Fruit fly (Drosophila melanogaster) whole organism, embryonic: ENCODE data around the gene Ance-2.

Experiments
- Bdp1 ChIP-seq: fragments of 200-800 bp; sonication (Bioruptor generic); optimal IDR thresholded peaks from 3 replicates; lab custom pipeline; 2016; ENCODE audit warnings: missing biosample characterization, missing genetic modification characterization
- CG11456 ChIP-seq: fragments of 200-800 bp; sonication (Bioruptor generic); IDR thresholded peaks from 3 replicates; pipeline ENCODE4 v1.3.6; 2022; ENCODE audit warnings: missing biosample characterization, missing genetic modification characterization
- CG1647 ChIP-seq: fragments of 200-800 bp; sonication (Bioruptor generic); optimal IDR thresholded peaks from 3 replicates; lab custom pipeline; 2016; ENCODE audit warnings: missing biosample characterization, missing genetic modification characterization
- CG16813 ChIP-seq: fragments of 200-800 bp; sonication (Bioruptor generic); IDR thresholded peaks from 3 replicates; pipeline ENCODE4 v1.3.6; 2022; ENCODE audit warnings: missing biosample characterization, missing genetic modification characterization; ENCODE audit not compliant: partially characterized antibody
- CG18011 ChIP-seq: fragments of 200-800 bp; sonication (Bioruptor generic); optimal IDR thresholded peaks from 2 replicates; lab custom pipeline; 2017; ENCODE audit warnings: missing biosample characterization, missing genetic modification characterization, mild to moderate bottlenecking, moderate library complexity, missing genotype
- CG18764 ChIP-seq: fragments of 200-800 bp; sonication (Bioruptor generic); optimal IDR thresholded peaks from 3 replicates; lab custom pipeline; 2016; ENCODE audit warnings: missing biosample characterization, missing genetic modification characterization
- CG3163 ChIP-seq: fragments of 200-800 bp; sonication (Bioruptor generic); optimal IDR thresholded peaks from 3 replicates; lab custom pipeline; 2016; ENCODE audit warnings: missing biosample characterization, missing genetic modification characterization
- CG3281 ChIP-seq: fragments of 200-800 bp; sonication (Bioruptor generic); optimal IDR thresholded peaks from 3 replicates; lab custom pipeline; 2017; ENCODE audit warnings: missing biosample characterization, mild to moderate bottlenecking, missing genetic modification characterization
- CG33557 ChIP-seq: fragments of 200-800 bp; sonication (Bioruptor generic); optimal IDR thresholded peaks from 2 replicates; lab custom pipeline; 2019; ENCODE audit warnings: missing biosample characterization, mild to moderate bottlenecking, missing genetic modification characterization, moderate library complexity
- CG4404 ChIP-seq: fragments of 200-800 bp; sonication (Bioruptor generic); IDR thresholded peaks from 2 replicates; pipeline ENCODE4 v1.3.6; 2022; ENCODE audit warnings: missing biosample characterization, missing genetic modification characterization
- CG6272 ChIP-seq: fragments of 200-800 bp; sonication (Bioruptor generic); IDR thresholded peaks from 2 replicates; pipeline ENCODE4 v1.3.6; 2022; ENCODE audit warnings: missing biosample characterization, missing genetic modification characterization
- CG7357 ChIP-seq: fragments of 200-800 bp; sonication (Bioruptor generic); IDR thresholded peaks from 3 replicates; pipeline ENCODE4 v1.3.6; 2022; ENCODE audit warnings: missing biosample characterization, missing genetic modification characterization
- CG7786 ChIP-seq: fragments of 200-800 bp; sonication (Bioruptor generic); optimal IDR thresholded peaks from 2 replicates; lab custom pipeline; 2016; ENCODE audit warnings: missing biosample characterization, missing genetic modification characterization
- CG8290 ChIP-seq, 3 experiments: fragments of 200-800 bp; sonication (Bioruptor generic); optimal IDR thresholded peaks; 2 replicates each; lab custom pipeline; 2016 to 2019; ENCODE audit warnings: missing biosample characterization in 3 of 3, missing genetic modification characterization in 3 of 3, mild to moderate bottlenecking in 2 of 3, moderate library complexity in 1 of 3
- CG8359 ChIP-seq: fragments of 200-800 bp; sonication (Bioruptor generic); optimal IDR thresholded peaks from 2 replicates; lab custom pipeline; 2017; ENCODE audit warnings: missing biosample characterization, mild to moderate bottlenecking, missing genetic modification characterization, borderline replicate concordance
- CG8388 ChIP-seq: fragments of 200-800 bp; sonication (Bioruptor generic); optimal IDR thresholded peaks from 2 replicates; lab custom pipeline; 2019; ENCODE audit warnings: missing biosample characterization, mild to moderate bottlenecking, missing genetic modification characterization, moderate library complexity
- CG8924 ChIP-seq: fragments of 200-800 bp; optimal IDR thresholded peaks from 3 replicates; lab custom pipeline; 2019; ENCODE audit warnings: missing biosample characterization, mild to moderate bottlenecking, missing genetic modification characterization, moderate library complexity
- CG9215 ChIP-seq: fragments of 200-800 bp; sonication (Bioruptor generic); IDR thresholded peaks from 2 replicates; pipeline ENCODE4 v1.3.6; 2022; ENCODE audit warnings: missing biosample characterization, missing genetic modification characterization
- Dfd ChIP-seq, 2 experiments: fragments of >200 bp; optimal IDR thresholded peaks; 2 replicates each; lab custom pipeline; 2017; ENCODE audit warnings: missing biosample characterization in 2 of 2, missing genetic modification characterization in 2 of 2
- Fer2 ChIP-seq: fragments of 200-800 bp; sonication (Bioruptor generic); optimal IDR thresholded peaks from 2 replicates; lab custom pipeline; 2018; ENCODE audit warnings: missing biosample characterization, mild to moderate bottlenecking, missing genetic modification characterization, moderate library complexity
- Hr78 ChIP-seq, 2 experiments: fragments of 200-800 bp in 1 of 2; fragments of >200 bp in 1 of 2; sonication (Bioruptor generic) in 1 of 2; optimal IDR thresholded peaks; 2 replicates each; lab custom pipeline; 2017 to 2019; ENCODE audit warnings: missing biosample characterization in 2 of 2, missing genetic modification characterization in 2 of 2, mild to moderate bottlenecking in 1 of 2, moderate library complexity in 1 of 2
- Jarid2 ChIP-seq: fragments of 200-800 bp; sonication (Bioruptor generic); optimal IDR thresholded peaks from 3 replicates; lab custom pipeline; 2017; ENCODE audit warnings: mild to moderate bottlenecking, missing biosample characterization, missing genetic modification reagents, missing genetic modification characterization
- NK7.1 ChIP-seq: fragments of 200-800 bp; sonication (Bioruptor generic); optimal IDR thresholded peaks from 3 replicates; lab custom pipeline; 2016; ENCODE audit warnings: missing biosample characterization, missing genetic modification characterization
- Spps ChIP-seq: fragments of 200-800 bp; sonication (Bioruptor generic); optimal IDR thresholded peaks from 2 replicates; lab custom pipeline; 2018; ENCODE audit warnings: missing biosample characterization, mild to moderate bottlenecking, missing genetic modification characterization
- Sry-β ChIP-seq: fragments of 200-800 bp; sonication (Bioruptor generic); optimal IDR thresholded peaks from 2 replicates; lab custom pipeline; 2018; ENCODE audit warnings: missing biosample characterization, mild to moderate bottlenecking, missing genetic modification characterization, moderate library complexity
- Usf ChIP-seq: fragments of 200-800 bp; sonication (Bioruptor generic); optimal IDR thresholded peaks from 2 replicates; lab custom pipeline; 2017; ENCODE audit warnings: missing genotype, missing biosample characterization, missing genetic modification characterization
- ac ChIP-seq: fragments of 200-800 bp; sonication (Bioruptor generic); optimal IDR thresholded peaks from 3 replicates; lab custom pipeline; 2017; ENCODE audit warnings: missing biosample characterization, mild to moderate bottlenecking, missing genetic modification characterization
- ash1 ChIP-seq: fragments of 200-800 bp; sonication (Bioruptor generic); optimal IDR thresholded peaks from 2 replicates; lab custom pipeline; 2018; ENCODE audit warnings: missing biosample characterization, mild to moderate bottlenecking, missing genetic modification characterization
- bowl ChIP-seq: fragments of 200-800 bp; sonication (Bioruptor generic); IDR thresholded peaks from 2 replicates; pipeline ENCODE4 v1.3.6; 2022; ENCODE audit warnings: missing biosample characterization, missing genetic modification characterization
- chif ChIP-seq, 2 experiments: fragments of 200-800 bp; sonication (Bioruptor generic); optimal IDR thresholded peaks; 3 replicates each; lab custom pipeline; 2016; ENCODE audit warnings: missing biosample characterization in 2 of 2, missing genetic modification characterization in 2 of 2
- chm ChIP-seq: fragments of 200-800 bp; sonication (Bioruptor generic); IDR thresholded peaks from 2 replicates; pipeline ENCODE4 v1.3.6; 2022; ENCODE audit warnings: missing biosample characterization, missing genetic modification characterization
- ewg ChIP-seq: fragments of 200-800 bp; sonication (Bioruptor generic); optimal IDR thresholded peaks from 3 replicates; lab custom pipeline; 2017; ENCODE audit warnings: mild to moderate bottlenecking, missing biosample characterization, missing genetic modification reagents, missing genetic modification characterization
- fu2 ChIP-seq: fragments of 200-800 bp; sonication (Bioruptor generic); optimal IDR thresholded peaks from 2 replicates; lab custom pipeline; 2016; ENCODE audit warnings: missing biosample characterization, missing genetic modification characterization
- insv ChIP-seq, 2 experiments: fragments of 200-800 bp; sonication (Bioruptor generic); optimal IDR thresholded peaks; 3 replicates each; lab custom pipeline; 2016 to 2018; ENCODE audit warnings: missing biosample characterization in 2 of 2, missing genetic modification characterization in 2 of 2
- lab ChIP-seq: fragments of 200-800 bp; sonication (Bioruptor generic); optimal IDR thresholded peaks from 3 replicates; lab custom pipeline; 2017; ENCODE audit warnings: missing biosample characterization, missing genetic modification characterization, mild to moderate bottlenecking, moderate library complexity, missing genetic modification reagents
- nerfin-1 ChIP-seq: fragments of 200-800 bp; sonication (Bioruptor generic); optimal IDR thresholded peaks from 3 replicates; lab custom pipeline; 2019; ENCODE audit warnings: missing biosample characterization, mild to moderate bottlenecking, missing genetic modification characterization, moderate library complexity
- pan ChIP-seq, 4 experiments: fragments of >200 bp in 3 of 4; fragments of 200-800 bp in 1 of 4; sonication (Bioruptor generic) in 1 of 4; optimal IDR thresholded peaks in 3 of 4; IDR thresholded peaks in 1 of 4; 2 replicates each; pipeline versions ENCODE4 v1.3.6 to Lab custom; 2017 to 2022; ENCODE audit warnings: missing biosample characterization in 2 of 4, missing genetic modification characterization in 2 of 4, mixed read lengths in 1 of 4
- pb ChIP-seq: fragments of 200-800 bp; sonication (Bioruptor generic); optimal IDR thresholded peaks from 3 replicates; lab custom pipeline; 2016; ENCODE audit warnings: missing biosample characterization, missing genetic modification characterization
- pho ChIP-seq: fragments of 200-800 bp; sonication (Bioruptor generic); optimal IDR thresholded peaks from 2 replicates; lab custom pipeline; 2016; ENCODE audit warnings: missing biosample characterization, missing genetic modification characterization
- pum ChIP-seq: fragments of 200-800 bp; sonication (Bioruptor generic); optimal IDR thresholded peaks from 2 replicates; lab custom pipeline; 2016; ENCODE audit warnings: missing biosample characterization, missing genetic modification characterization
- rib ChIP-seq: fragments of 200-800 bp; sonication (Bioruptor generic); IDR thresholded peaks from 2 replicates; pipeline ENCODE4 v1.3.6; 2022; ENCODE audit warnings: missing biosample characterization, missing genetic modification characterization
- run ChIP-seq: fragments of 200-800 bp; sonication (Bioruptor generic); optimal IDR thresholded peaks from 3 replicates; lab custom pipeline; 2018; ENCODE audit warnings: missing biosample characterization, mild to moderate bottlenecking, missing genetic modification characterization
- sim ChIP-seq: fragments of 200-800 bp; sonication (Bioruptor generic); IDR thresholded peaks from 2 replicates; pipeline ENCODE4 v1.3.6; 2022; ENCODE audit warnings: missing biosample characterization, missing genetic modification characterization
- tio ChIP-seq: fragments of 200-800 bp; sonication (Bioruptor generic); optimal IDR thresholded peaks from 2 replicates; lab custom pipeline; 2017; ENCODE audit warnings: missing biosample characterization, missing genetic modification characterization, inconsistent platforms
- ttk ChIP-seq: fragments of 200-800 bp; sonication (Bioruptor generic); IDR thresholded peaks from 2 replicates; pipeline ENCODE4 v2.1.2; 2022; ENCODE audit warnings: missing biosample characterization, missing genetic modification characterization
- vfl ChIP-seq: fragments of 200-800 bp; sonication (Bioruptor generic); optimal IDR thresholded peaks from 2 replicates; lab custom pipeline; 2016; ENCODE audit warnings: missing biosample characterization, missing genetic modification characterization
- vnd ChIP-seq: fragments of 200-800 bp; sonication (Bioruptor generic); IDR thresholded peaks from 3 replicates; pipeline ENCODE4 v1.3.6; 2022; ENCODE audit warnings: missing biosample characterization, missing genetic modification characterization; ENCODE audit not compliant: partially characterized antibody
- wdn ChIP-seq: fragments of 200-800 bp; sonication (Bioruptor generic); IDR thresholded peaks from 2 replicates; pipeline ENCODE4 v1.3.6; 2022; ENCODE audit warnings: missing biosample characterization, missing genetic modification characterization

Ance-2 gene

dm6 chr2L:13905072-13905847 is 3.9 kb upstream of the Ance-2 start, which contains the start of gene Ance (continued):
- TF ChIP-seq CG8924 = peak; percentile 31
- no peak for TF ChIP-seq pb (GFP tag; lab: Kevin White, UChicago)
- no peak for TF ChIP-seq run (tag; lab: Kevin White, UChicago)
- no peak for TF ChIP-seq bowl (GFP tag; lab: Robert Waterston, UW)
- 0 out of 3 replicates have a peak, but pooled peaks have one; percentile 20 for TF ChIP-seq CG11456 (GFP tag; lab: Robert Waterston, UW)
- no peak for TF ChIP-seq tio
- TF ChIP-seq Fer2 (tag; lab: Kevin White, UChicago) = no peak
- no peak for TF ChIP-seq pum (GFP tag; lab: Kevin White, UChicago)
- no peak for TF ChIP-seq ac (GFP tag; lab: Kevin White, UChicago)
- TF ChIP-seq insv (GFP tag; optimal IDR thresholded peaks at IDR 0.05; lab: Kevin White, UChicago) = no peak
- no peak for TF ChIP-seq CG18764 (GFP tag; lab: Kevin White, UChicago)
- no peak for TF ChIP-seq ash1 (GFP tag; lab: Kevin White, UChicago)
- no peak for TF ChIP-seq ewg
- peak; percentile 7 for TF ChIP-seq pho (GFP tag; lab: Kevin White, UChicago)
- 0 out of 2 replicates have a peak, but pooled peaks have one; percentile 30 for TF ChIP-seq chm (GFP tag; lab: Robert Waterston, UW)
- TF ChIP-seq CG9215 (GFP tag; lab: Robert Waterston, UW) = peak; percentile 39; the same call in 1 of the 2 replicates
- TF ChIP-seq CG33557 (GFP tag; lab: Kevin White, UChicago) = no peak
- TF ChIP-seq CG7357 (GFP tag; lab: Robert Waterston, UW) = no peak
- no peak for TF ChIP-seq sim (GFP tag; lab: Robert Waterston, UW)
- no peak for TF ChIP-seq ttk (GFP tag; lab: Robert Waterston, UW)
- TF ChIP-seq Dfd (GFP tag; optimal IDR thresholded peaks at IDR 0.05; lab: Kevin White, UChicago) = no peak
- no peak for TF ChIP-seq CG7786 (GFP tag; lab: Kevin White, UChicago)
- no peak for TF ChIP-seq Bdp1
- TF ChIP-seq CG3281 (GFP tag; lab: Kevin White, UChicago) = peak; percentile 57
- no peak for TF ChIP-seq vnd (GFP tag; lab: Robert Waterston, UW)
- no peak for TF ChIP-seq CG8359 (GFP tag; lab: Kevin White, UChicago)
- TF ChIP-seq CG6272 (GFP tag; lab: Robert Waterston, UW) = no peak
- peak; percentile 43; the same call in 1 of the 2 replicates for TF ChIP-seq CG4404 (GFP tag; lab: Robert Waterston, UW)
- TF ChIP-seq fu2 (GFP tag; lab: Kevin White, UChicago) = no peak
- TF ChIP-seq CG18011 (GFP tag; lab: Kevin White, UChicago) = peak; percentile 68
- TF ChIP-seq Usf (GFP tag; lab: Kevin White, UChicago) = peak; percentile 56
- TF ChIP-seq nerfin-1 (tag; lab: Kevin White, UChicago) = no peak
- no peak for TF ChIP-seq chif (GFP tag; optimal IDR thresholded peaks at IDR 0.05; lab: Kevin White, UChicago)
- TF ChIP-seq CG3163 (GFP tag; lab: Kevin White, UChicago) = peak; percentile 20
- TF ChIP-seq vfl (GFP tag; lab: Kevin White, UChicago) = no peak
- TF ChIP-seq Spps (tag; lab: Kevin White, UChicago) = no peak
- 0 out of 2 replicates have a peak, but pooled peaks have one; percentile 48 for TF ChIP-seq wdn (GFP tag; lab: Robert Waterston, UW)
- no peak for TF ChIP-seq CG16813 (GFP tag; lab: Robert Waterston, UW)
- peak; percentile 38 for TF ChIP-seq lab
- TF ChIP-seq Sry-β (GFP tag; lab: Kevin White, UChicago) = no peak
- TF ChIP-seq Hr78 (GFP tag; optimal IDR thresholded peaks at IDR 0.05; lab: Kevin White, UChicago) = no peak
- peak; percentile 34; the same call in 1 of the 2 replicates for TF ChIP-seq rib (GFP tag; lab: Robert Waterston, UW)
- no peak for TF ChIP-seq CG1647 (GFP tag; lab: Kevin White, UChicago)
- TF ChIP-seq pan (optimal IDR thresholded peaks at IDR 0.05; lab: Kevin White, UChicago) = no peak
- no peak for TF ChIP-seq pan (GFP tag; optimal IDR thresholded peaks at IDR 0.05 in 1 of 2, IDR thresholded peaks at IDR 0.05 in 1 of 2)
- TF ChIP-seq NK7.1 (GFP tag; lab: Kevin White, UChicago) = no peak
- TF ChIP-seq Jarid2 (GFP tag; lab: Kevin White, UChicago) = peak; percentile 74
- no peak for TF ChIP-seq CG8388 (GFP tag; lab: Kevin White, UChicago)
- TF ChIP-seq CG8290 (GFP tag; optimal IDR thresholded peaks at IDR 0.05; lab: Kevin White, UChicago) = peak; percentile 16
- no peak for TF ChIP-seq CG8290 (tag; optimal IDR thresholded peaks at IDR 0.05; lab: Kevin White, UChicago)
